Worm (Caenorhabditis elegans) whole organism, early embryonic: Measurements from ENCODE around the gene ZK1240.8.

Source experiments
- B0310.2 ChIP-seq: sonication (generic microtip); optimal IDR thresholded peaks from 2 replicates; lab custom pipeline; 2016; ENCODE audit warnings: mild to moderate bottlenecking, missing genetic modification characterization, missing compliant biosample characterization
- F13C5.2 ChIP-seq: sonication (generic microtip); optimal IDR thresholded peaks from 2 replicates; lab custom pipeline; 2017; ENCODE audit warnings: mild to moderate bottlenecking, missing genetic modification characterization, inconsistent platforms, missing compliant biosample characterization
- aly-1 ChIP-seq: sonication (generic microtip); optimal IDR thresholded peaks from 2 replicates; lab custom pipeline; 2016; ENCODE audit warnings: missing genetic modification characterization, missing compliant biosample characterization
- ama-1 ChIP-seq: fragments of 150-350 bp; optimal IDR thresholded peaks from 2 replicates; lab custom pipeline; 2014
- ceh-13 ChIP-seq: fragments of 200-800 bp; sonication (Bioruptor generic); optimal IDR thresholded peaks from 2 replicates; lab custom pipeline; 2018; ENCODE audit warnings: mild to moderate bottlenecking, missing genetic modification characterization, missing compliant biosample characterization
- ceh-36 ChIP-seq: sonication (generic microtip); optimal IDR thresholded peaks from 2 replicates; lab custom pipeline; 2016; ENCODE audit warnings: missing genetic modification characterization, inconsistent platforms, missing compliant biosample characterization
- ets-7 ChIP-seq: sonication (generic microtip); optimal IDR thresholded peaks from 2 replicates; lab custom pipeline; 2016; ENCODE audit warnings: missing genotype, missing genetic modification characterization, missing compliant biosample characterization
- flt-1 ChIP-seq: fragments of 200-800 bp; sonication (Bioruptor generic); IDR thresholded peaks from 2 replicates; pipeline ENCODE4 v1.3.6; 2022; ENCODE audit warnings: missing genetic modification characterization, missing compliant biosample characterization
- hmbx-1 ChIP-seq: sonication (generic microtip); optimal IDR thresholded peaks from 2 replicates; lab custom pipeline; 2016; ENCODE audit warnings: mild to moderate bottlenecking, missing genetic modification characterization, missing compliant biosample characterization
- hmg-4 ChIP-seq: fragments of 200-800 bp; sonication (Bioruptor generic); optimal IDR thresholded peaks from 2 replicates; lab custom pipeline; 2018; ENCODE audit warnings: mild to moderate bottlenecking, missing genetic modification characterization, missing compliant biosample characterization
- hnd-1 ChIP-seq: sonication (generic microtip); optimal IDR thresholded peaks from 2 replicates; lab custom pipeline; 2016; ENCODE audit warnings: missing genetic modification characterization, missing compliant biosample characterization
- pes-1 ChIP-seq: fragments of 200-800 bp; sonication (Bioruptor generic); IDR thresholded peaks from 2 replicates; pipeline ENCODE4 v1.3.6; 2022; ENCODE audit warnings: missing genetic modification reagents, missing genetic modification characterization, missing compliant biosample characterization
- scrt-1 ChIP-seq: fragments of 200-800 bp; sonication (Bioruptor generic); IDR thresholded peaks from 2 replicates; pipeline ENCODE4 v1.3.6; 2022; ENCODE audit warnings: missing genetic modification characterization, missing compliant biosample characterization
- sea-1 ChIP-seq: fragments of 200-800 bp; sonication (Bioruptor generic); conservative IDR thresholded peaks from 2 replicates; pipeline ENCODE4 v1.3.6; 2022; ENCODE audit warnings: missing genetic modification characterization, missing compliant biosample characterization
- tbx-11 ChIP-seq: fragments of 200-800 bp; sonication (Bioruptor generic); IDR thresholded peaks from 2 replicates; pipeline ENCODE4 v1.3.6; 2022; ENCODE audit warnings: missing genetic modification characterization, missing compliant biosample characterization
- tbx-37 ChIP-seq: fragments of 200-800 bp; sonication (Bioruptor generic); conservative IDR thresholded peaks from 2 replicates; pipeline ENCODE4 v1.3.6; 2022; ENCODE audit warnings: missing genetic modification reagents, missing genetic modification characterization, missing compliant biosample characterization
- tra-4 ChIP-seq: sonication (generic microtip); optimal IDR thresholded peaks from 2 replicates; lab custom pipeline; 2017; ENCODE audit warnings: missing genetic modification characterization, missing compliant biosample characterization

Gene ZK1240.8

ce11 chrII:2306741-2307140 is 22.1 kb downstream of the ZK1240.8 start, which contains the start of gene B0281.3:
TSS of gene B0281.3 (plus strand) at chrII:2307041.
- TF ChIP-seq ets-7 (tag; lab: Kevin White, UChicago) (no peak), tbx-37 (GFP tag; lab: Robert Waterston, UW) (no peak), ama-1 (no peak), hnd-1 (tag; lab: Kevin White, UChicago) (no peak), ceh-13 (GFP tag; lab: Kevin White, UChicago) (no peak), scrt-1 (GFP tag; lab: Robert Waterston, UW) (no peak), aly-1 (tag; lab: Kevin White, UChicago) (no peak), ceh-36 (tag; lab: Kevin White, UChicago) (no peak), pes-1 (GFP tag; lab: Robert Waterston, UW) (no peak), F13C5.2 (tag; lab: Kevin White, UChicago) (no peak)

- no peak for TF ChIP-seq hmbx-1 (tag; lab: Kevin White, UChicago)
Observed at ce11 chrII:2305507-2305906, 23.4 kb downstream of the ZK1240.8 start.

- no peak for TF ChIP-seq ama-1
- TF ChIP-seq F13C5.2 (tag; lab: Kevin White, UChicago), result no peak
- TF ChIP-seq ets-7 (tag; lab: Kevin White, UChicago), result no peak
Observed at ce11 chrII:2304575-2304974, 24.3 kb downstream of the ZK1240.8 start.

- TF ChIP-seq pes-1 (GFP tag; lab: Robert Waterston, UW) (no peak), sea-1 (GFP tag; lab: Robert Waterston, UW) (no peak), hmg-4 (GFP tag; lab: Kevin White, UChicago) (no peak), tbx-37 (GFP tag; lab: Robert Waterston, UW) (no peak), flt-1 (GFP tag; lab: Robert Waterston, UW) (no peak), ama-1 (no peak), tra-4 (tag; lab: Kevin White, UChicago) (no peak), ceh-36 (tag; lab: Kevin White, UChicago) (no peak)
Observed at ce11 chrII:2302330-2302729, 26.5 kb downstream of the ZK1240.8 start, which contains the start of gene B0281.6. TSS of gene B0281.6 (minus strand) at chrII:2302430.

- TF ChIP-seq ets-7 (tag; lab: Kevin White, UChicago), result no peak
- TF ChIP-seq aly-1 (tag; lab: Kevin White, UChicago), result no peak
- TF ChIP-seq tbx-11 (GFP tag; lab: Robert Waterston, UW), result no peak
- no peak for TF ChIP-seq hmbx-1 (tag; lab: Kevin White, UChicago)
- TF ChIP-seq flt-1 (GFP tag; lab: Robert Waterston, UW), result no peak
- no peak for TF ChIP-seq ama-1
- no peak for TF ChIP-seq sea-1 (GFP tag; lab: Robert Waterston, UW)
- no peak for TF ChIP-seq hnd-1 (tag; lab: Kevin White, UChicago)
- no peak for TF ChIP-seq tra-4 (tag; lab: Kevin White, UChicago)
- no peak for TF ChIP-seq tbx-37 (GFP tag; lab: Robert Waterston, UW)
- no peak for TF ChIP-seq ceh-13 (GFP tag; lab: Kevin White, UChicago)
- TF ChIP-seq ceh-36 (tag; lab: Kevin White, UChicago), result no peak
- no peak for TF ChIP-seq pes-1 (GFP tag; lab: Robert Waterston, UW)
- TF ChIP-seq hmg-4 (GFP tag; lab: Kevin White, UChicago), result no peak
- no peak for TF ChIP-seq scrt-1 (GFP tag; lab: Robert Waterston, UW)
Observed at ce11 chrII:2300861-2301260, 28.0 kb downstream of the ZK1240.8 start, which contains the start of gene B0281.5. TSS of gene B0281.5 (minus strand) at chrII:2300961.

- no peak for TF ChIP-seq hnd-1 (tag; lab: Kevin White, UChicago)
- no peak for TF ChIP-seq flt-1 (GFP tag; lab: Robert Waterston, UW)
- no peak for TF ChIP-seq B0310.2 (tag; lab: Kevin White, UChicago)
- TF ChIP-seq hmbx-1 (tag; lab: Kevin White, UChicago), result no peak
- no peak for TF ChIP-seq hmg-4 (GFP tag; lab: Kevin White, UChicago)
- no peak for TF ChIP-seq ama-1
- TF ChIP-seq pes-1 (GFP tag; lab: Robert Waterston, UW), result no peak
- no peak for TF ChIP-seq ets-7 (tag; lab: Kevin White, UChicago)
- TF ChIP-seq tbx-37 (GFP tag; lab: Robert Waterston, UW), result no peak
- TF ChIP-seq sea-1 (GFP tag; lab: Robert Waterston, UW), result no peak
- TF ChIP-seq ceh-36 (tag; lab: Kevin White, UChicago), result no peak
- no peak for TF ChIP-seq tra-4 (tag; lab: Kevin White, UChicago)
Observed at ce11 chrII:2298742-2299141, 30.1 kb downstream of the ZK1240.8 start, which contains the start of gene B0281.4. TSS of gene B0281.4 (minus strand) at chrII:2298842.

- TF ChIP-seq tbx-11 (GFP tag; lab: Robert Waterston, UW) (no peak), tbx-37 (GFP tag; lab: Robert Waterston, UW) (no peak), ama-1 (no peak), hnd-1 (tag; lab: Kevin White, UChicago) (no peak), scrt-1 (GFP tag; lab: Robert Waterston, UW) (no peak), B0310.2 (tag; lab: Kevin White, UChicago) (no peak), hmg-4 (GFP tag; lab: Kevin White, UChicago) (no peak), hmbx-1 (tag; lab: Kevin White, UChicago) (no peak), F13C5.2 (tag; lab: Kevin White, UChicago) (no peak), sea-1 (GFP tag; lab: Robert Waterston, UW) (no peak), aly-1 (tag; lab: Kevin White, UChicago) (no peak), tra-4 (tag; lab: Kevin White, UChicago) (no peak), ceh-13 (GFP tag; lab: Kevin White, UChicago) (no peak), ceh-36 (tag; lab: Kevin White, UChicago) (no peak), flt-1 (GFP tag; lab: Robert Waterston, UW) (no peak), ets-7 (tag; lab: Kevin White, UChicago) (no peak), pes-1 (GFP tag; lab: Robert Waterston, UW) (no peak)
Observed at ce11 chrII:2295817-2296315, 33.0 kb downstream of the ZK1240.8 start, which contains the start of gene fbxc-25. TSS of gene fbxc-25 (minus strand) at chrII:2296265.
